Fruit fly (Drosophila melanogaster) whole organism, embryonic: ENCODE data around the gene gt.
A peak's percentile ranks its signal among the peaks of the same experiment; 100 is the strongest.

Experiments used
- Aef1 ChIP-seq: fragments of 200-800 bp; sonication (Bioruptor generic); IDR thresholded peaks from 3 replicates; pipeline ENCODE4 v1.3.6; 2022; ENCODE audit warnings: missing biosample characterization, missing genetic modification characterization
- CG10321 ChIP-seq: fragments of 200-800 bp; sonication (Bioruptor generic); IDR thresholded peaks from 2 replicates; pipeline ENCODE4 v1.3.6; 2022; ENCODE audit warnings: missing biosample characterization, missing genetic modification characterization
- CG11696 ChIP-seq: fragments of 200-800 bp; sonication (Bioruptor generic); IDR thresholded peaks from 2 replicates; pipeline ENCODE4 v1.3.6; 2022; ENCODE audit warnings: missing biosample characterization, missing genetic modification characterization
- CG15514 ChIP-seq: fragments of 200-800 bp; sonication (Bioruptor generic); optimal IDR thresholded peaks from 3 replicates; lab custom pipeline; 2017; ENCODE audit warnings: missing biosample characterization, missing genetic modification characterization, mild to moderate bottlenecking, moderate library complexity, missing genetic modification reagents
- CG1602 ChIP-seq: fragments of 200-800 bp; sonication (Bioruptor generic); optimal IDR thresholded peaks from 3 replicates; lab custom pipeline; 2016; ENCODE audit warnings: missing biosample characterization, missing genetic modification characterization
- CG1603 ChIP-seq: fragments of 200-800 bp; sonication (Bioruptor generic); optimal IDR thresholded peaks from 2 replicates; lab custom pipeline; 2019; ENCODE audit warnings: missing biosample characterization, mild to moderate bottlenecking, missing genetic modification characterization, moderate library complexity
- CG16863 ChIP-seq: fragments of 200-800 bp; sonication (Bioruptor generic); optimal IDR thresholded peaks from 3 replicates; lab custom pipeline; 2016; ENCODE audit warnings: missing biosample characterization, missing genetic modification characterization
- CG33213 ChIP-seq: fragments of 200-800 bp; sonication (Bioruptor generic); optimal IDR thresholded peaks from 3 replicates; lab custom pipeline; 2016; ENCODE audit warnings: missing biosample characterization, missing genetic modification characterization
- CG34224 ChIP-seq: fragments of 200-800 bp; sonication (Bioruptor generic); IDR thresholded peaks from 3 replicates; pipeline ENCODE4 v1.3.6; 2022; ENCODE audit warnings: missing biosample characterization, missing genetic modification characterization; ENCODE audit not compliant: partially characterized antibody
- CG34376 ChIP-seq: fragments of 200-800 bp; sonication (Bioruptor generic); optimal IDR thresholded peaks from 2 replicates; lab custom pipeline; 2018; ENCODE audit warnings: missing biosample characterization, mild to moderate bottlenecking, missing genetic modification characterization
- CG4404 ChIP-seq: fragments of 200-800 bp; sonication (Bioruptor generic); IDR thresholded peaks from 2 replicates; pipeline ENCODE4 v1.3.6; 2022; ENCODE audit warnings: missing biosample characterization, missing genetic modification characterization
- CG8359 ChIP-seq: fragments of 200-800 bp; sonication (Bioruptor generic); optimal IDR thresholded peaks from 2 replicates; lab custom pipeline; 2017; ENCODE audit warnings: missing biosample characterization, mild to moderate bottlenecking, missing genetic modification characterization, borderline replicate concordance
- CG9876 ChIP-seq: fragments of 200-800 bp; sonication (Bioruptor generic); optimal IDR thresholded peaks from 2 replicates; lab custom pipeline; 2016; ENCODE audit warnings: missing biosample characterization, missing genetic modification characterization
- CTCF ChIP-seq: fragments of 200-800 bp; sonication (Bioruptor generic); optimal IDR thresholded peaks from 2 replicates; lab custom pipeline; 2017; ENCODE audit warnings: missing biosample characterization, mild to moderate bottlenecking, missing genetic modification characterization, moderate library complexity
- D19A ChIP-seq: fragments of 200-800 bp; optimal IDR thresholded peaks from 3 replicates; lab custom pipeline; 2019; ENCODE audit warnings: missing biosample characterization, mild to moderate bottlenecking, missing genetic modification characterization, moderate library complexity
- Dip2 ChIP-seq: fragments of 200-800 bp; sonication (Bioruptor generic); IDR thresholded peaks from 2 replicates; pipeline ENCODE4 v1.3.6; 2022; ENCODE audit warnings: missing biosample characterization, missing genetic modification characterization
- Dll ChIP-seq: fragments of 200-800 bp; sonication (Bioruptor generic); IDR thresholded peaks from 4 replicates; pipeline ENCODE4 v1.3.6; 2022; ENCODE audit warnings: missing biosample characterization, missing genetic modification characterization; ENCODE audit not compliant: partially characterized antibody
- Dp ChIP-seq: fragments of 200-800 bp; sonication (Bioruptor generic); optimal IDR thresholded peaks from 2 replicates; lab custom pipeline; 2018; ENCODE audit warnings: missing biosample characterization, mild to moderate bottlenecking, missing genetic modification characterization, moderate library complexity
- E2f2 ChIP-seq: fragments of 200-800 bp; sonication (Bioruptor generic); IDR thresholded peaks from 2 replicates; pipeline ENCODE4 v1.3.6; 2022; ENCODE audit warnings: missing biosample characterization, missing genetic modification characterization
- Ets65A ChIP-seq: fragments of 200-800 bp; sonication (Bioruptor generic); peaks from one replicate; lab custom pipeline; 2016; ENCODE audit warnings: missing biosample characterization, missing genetic modification characterization
- Gsc ChIP-seq: fragments of 200-800 bp; sonication (Bioruptor generic); IDR thresholded peaks from 2 replicates; pipeline ENCODE4 v1.3.6; 2022; ENCODE audit warnings: missing biosample characterization, missing genetic modification characterization
- Kr ChIP-seq: fragments of 200-800 bp; sonication (Bioruptor generic); optimal IDR thresholded peaks from 2 replicates; lab custom pipeline; 2017; ENCODE audit warnings: missing biosample characterization, mild to moderate bottlenecking, missing genetic modification characterization
- Lim3 ChIP-seq: fragments of 200-800 bp; sonication (Bioruptor generic); IDR thresholded peaks from 2 replicates; pipeline ENCODE4 v1.3.6; 2022; ENCODE audit warnings: missing biosample characterization, missing genetic modification characterization
- Max ChIP-seq: fragments of 200-800 bp; sonication (Bioruptor generic); optimal IDR thresholded peaks from 2 replicates; lab custom pipeline; 2016; ENCODE audit warnings: missing biosample characterization, mild to moderate bottlenecking, missing genetic modification characterization
- Med ChIP-seq: fragments of 200-800 bp; sonication (Bioruptor generic); peaks from one replicate; lab custom pipeline; 2016; ENCODE audit warnings: missing biosample characterization, missing genetic modification characterization, mild to moderate bottlenecking, inconsistent platforms, moderate library complexity
- Ravus ChIP-seq: fragments of 200-800 bp; sonication (Bioruptor generic); IDR thresholded peaks from 2 replicates; pipeline ENCODE4 v1.3.6; 2022; ENCODE audit warnings: missing biosample characterization, missing genetic modification characterization
- ab ChIP-seq: fragments of 200-800 bp; sonication (Bioruptor generic); optimal IDR thresholded peaks from 2 replicates; lab custom pipeline; 2016; ENCODE audit warnings: missing biosample characterization, missing genetic modification characterization
- abd-A ChIP-seq: fragments of 200-800 bp; sonication (Bioruptor generic); optimal IDR thresholded peaks from 3 replicates; lab custom pipeline; 2019; ENCODE audit warnings: missing biosample characterization, mild to moderate bottlenecking, missing genetic modification characterization, moderate library complexity
- amos ChIP-seq: fragments of 200-800 bp; sonication (Bioruptor generic); IDR thresholded peaks from 2 replicates; pipeline ENCODE4 v1.3.6; 2022; ENCODE audit warnings: missing biosample characterization, missing genetic modification characterization; ENCODE audit not compliant: partially characterized antibody
- aop ChIP-seq: fragments of 200-800 bp; sonication (Bioruptor generic); IDR thresholded peaks from 2 replicates; pipeline ENCODE4 v1.3.6; 2022; ENCODE audit warnings: missing biosample characterization, missing genetic modification characterization
- cg ChIP-seq: fragments of 200-800 bp; sonication (Bioruptor generic); optimal IDR thresholded peaks from 3 replicates; lab custom pipeline; 2019; ENCODE audit warnings: missing biosample characterization, mild to moderate bottlenecking, missing genetic modification characterization, moderate library complexity
- chinmo ChIP-seq: fragments of 200-800 bp; sonication (Bioruptor generic); IDR thresholded peaks from 4 replicates; pipeline ENCODE4 v1.3.6; 2022; ENCODE audit warnings: missing biosample characterization, missing genetic modification characterization; ENCODE audit not compliant: partially characterized antibody
- corto ChIP-seq: fragments of 200-800 bp; sonication (Bioruptor generic); optimal IDR thresholded peaks from 2 replicates; lab custom pipeline; 2016; ENCODE audit warnings: missing biosample characterization, mild to moderate bottlenecking, missing genetic modification characterization, moderate library complexity
- croc ChIP-seq: fragments of 200-800 bp; sonication (Bioruptor generic); conservative IDR thresholded peaks from 3 replicates; pipeline ENCODE4 v1.3.6; 2022; ENCODE audit warnings: missing biosample characterization, missing genetic modification characterization
- crp ChIP-seq, 2 experiments: fragments of 200-800 bp; sonication (Bioruptor generic); optimal IDR thresholded peaks; 2 replicates in 1 of 2; 3 replicates in 1 of 2; lab custom pipeline; 2017; ENCODE audit warnings: missing biosample characterization in 2 of 2, missing genetic modification characterization in 2 of 2, mild to moderate bottlenecking in 1 of 2, moderate library complexity in 1 of 2
- dimm ChIP-seq: fragments of 200-800 bp; sonication (Bioruptor generic); IDR thresholded peaks from 2 replicates; pipeline ENCODE4 v1.3.6; 2022; ENCODE audit warnings: missing biosample characterization, missing genetic modification characterization
- gcm ChIP-seq: fragments of 200-800 bp; sonication (Bioruptor generic); optimal IDR thresholded peaks from 2 replicates; lab custom pipeline; 2019; ENCODE audit warnings: missing biosample characterization, mild to moderate bottlenecking, missing genetic modification characterization, moderate library complexity
- hbn ChIP-seq: fragments of 200-800 bp; sonication (Bioruptor generic); IDR thresholded peaks from 2 replicates; pipeline ENCODE4 v1.3.6; 2022; ENCODE audit warnings: missing biosample characterization, missing genetic modification characterization; ENCODE audit not compliant: partially characterized antibody
- hkb ChIP-seq, 2 experiments: fragments of 200-800 bp in 1 of 2; fragments of >200 bp in 1 of 2; sonication (Bioruptor generic) in 1 of 2; IDR thresholded peaks in 1 of 2; optimal IDR thresholded peaks in 1 of 2; 2 replicates each; pipeline versions ENCODE4 v1.3.6 to Lab custom; 2017 to 2022; ENCODE audit warnings: missing biosample characterization in 1 of 2, missing genetic modification characterization in 1 of 2
- jigr1 ChIP-seq: fragments of 200-800 bp; sonication (Bioruptor generic); IDR thresholded peaks from 3 replicates; pipeline ENCODE4 v1.3.6; 2022; ENCODE audit warnings: missing biosample characterization, missing genetic modification characterization
- jing ChIP-seq: fragments of 200-800 bp; sonication (Bioruptor generic); optimal IDR thresholded peaks from 2 replicates; lab custom pipeline; 2018; ENCODE audit warnings: missing biosample characterization, mild to moderate bottlenecking, missing genetic modification characterization
- lab ChIP-seq: fragments of 200-800 bp; sonication (Bioruptor generic); optimal IDR thresholded peaks from 3 replicates; lab custom pipeline; 2017; ENCODE audit warnings: missing biosample characterization, missing genetic modification characterization, mild to moderate bottlenecking, moderate library complexity, missing genetic modification reagents
- mam ChIP-seq: fragments of 200-800 bp; sonication (Bioruptor generic); optimal IDR thresholded peaks from 3 replicates; lab custom pipeline; 2016; ENCODE audit warnings: missing biosample characterization, missing genetic modification characterization
- prd ChIP-seq, 3 experiments: fragments of >200 bp in 2 of 3; fragments of 200-800 bp in 1 of 3; sonication (Bioruptor generic) in 1 of 3; optimal IDR thresholded peaks in 2 of 3; IDR thresholded peaks in 1 of 3; 2 replicates in 2 of 3; 3 replicates in 1 of 3; pipeline versions ENCODE4 v1.3.6 to Lab custom; 2017 to 2022; ENCODE audit warnings: missing biosample characterization in 1 of 3, missing genetic modification characterization in 1 of 3
- sima ChIP-seq: fragments of 200-800 bp; sonication (Bioruptor generic); optimal IDR thresholded peaks from 2 replicates; lab custom pipeline; 2016; ENCODE audit warnings: missing biosample characterization, missing genetic modification characterization
- ssp ChIP-seq: fragments of 200-800 bp; sonication (Bioruptor generic); IDR thresholded peaks from 2 replicates; pipeline ENCODE4 v1.3.6; 2022; ENCODE audit warnings: missing biosample characterization, missing genetic modification characterization
- tx ChIP-seq: fragments of 200-800 bp; sonication (Bioruptor generic); optimal IDR thresholded peaks from 2 replicates; lab custom pipeline; 2016; ENCODE audit warnings: missing biosample characterization, missing genetic modification characterization
- wek ChIP-seq: fragments of 200-800 bp; sonication (Bioruptor generic); optimal IDR thresholded peaks from 3 replicates; lab custom pipeline; 2018; ENCODE audit warnings: missing biosample characterization, mild to moderate bottlenecking, missing genetic modification characterization, moderate library complexity
- yki ChIP-seq: fragments of >200 bp; optimal IDR thresholded peaks from 3 replicates; lab custom pipeline; 2018

Gene gt

dm6 chrX:2396204-2396882 is 32.4 kb downstream of the gt start (continued):
- TF ChIP-seq dimm (no peak), tx (GFP tag; lab: Kevin White, UChicago) (no peak), wek (peak; percentile 2), prd (optimal IDR thresholded peaks at IDR 0.05; lab: Kevin White, UChicago) (no peak), prd (GFP tag; IDR thresholded peaks at IDR 0.05; lab: Robert Waterston, UW) (peak; percentile 63; the same call in 2 of the 3 replicates), Max (GFP tag; lab: Kevin White, UChicago) (no peak), aop (GFP tag; lab: Robert Waterston, UW) (no peak), Ets65A (peak; percentile 75), Kr (no peak), Dll (GFP tag; lab: Robert Waterston, UW) (no peak), CTCF (GFP tag; lab: Kevin White, UChicago) (no peak), croc (GFP tag; lab: Robert Waterston, UW) (peak; percentile 41; the same call in 1 of the 3 replicates), CG34224 (GFP tag; lab: Robert Waterston, UW) (no peak), CG10321 (GFP tag; lab: Robert Waterston, UW) (no peak), mam (GFP tag; lab: Kevin White, UChicago) (no peak), Aef1 (GFP tag; lab: Robert Waterston, UW) (no peak), yki (lab: Kevin White, UChicago) (no peak), Med (no peak), sima (GFP tag; lab: Kevin White, UChicago) (no peak), jing (no peak), CG34376 (GFP tag; lab: Kevin White, UChicago) (no peak), hkb (optimal IDR thresholded peaks at IDR 0.05; lab: Kevin White, UChicago) (no peak), hkb (GFP tag; IDR thresholded peaks at IDR 0.05; lab: Robert Waterston, UW) (peak; percentile 32; the same call in 1 of the 2 replicates), abd-A (tag; lab: Kevin White, UChicago) (no peak), CG11696 (GFP tag; lab: Robert Waterston, UW) (no peak), ab (GFP tag; lab: Kevin White, UChicago) (no peak), amos (GFP tag; lab: Robert Waterston, UW) (no peak), CG9876 (no peak), lab (GFP tag; lab: Kevin White, UChicago) (peak; percentile 53), CG8359 (GFP tag; lab: Kevin White, UChicago) (peak; percentile 49), crp (GFP tag; optimal IDR thresholded peaks at IDR 0.05; lab: Kevin White, UChicago) (no peak), gcm (GFP tag; lab: Kevin White, UChicago) (peak; percentile 30), hbn (GFP tag; lab: Robert Waterston, UW) (no peak), jigr1 (GFP tag; lab: Robert Waterston, UW) (no peak), Ravus (GFP tag; lab: Robert Waterston, UW) (no peak), CG16863 (GFP tag; lab: Kevin White, UChicago) (no peak), CG1603 (peak; percentile 46), CG4404 (no peak), Gsc (GFP tag; lab: Robert Waterston, UW) (no peak), Lim3 (GFP tag; lab: Robert Waterston, UW) (no peak), corto (GFP tag; lab: Kevin White, UChicago) (no peak), chinmo (no peak), CG33213 (GFP tag; lab: Kevin White, UChicago) (no peak), D19A (tag; lab: Kevin White, UChicago) (peak; percentile 58), Dip2 (GFP tag; lab: Robert Waterston, UW) (no peak), CG15514 (GFP tag; lab: Kevin White, UChicago) (no peak), cg (no peak), CG1602 (GFP tag; lab: Kevin White, UChicago) (peak; percentile 13), Dp (GFP tag; lab: Kevin White, UChicago) (no peak), E2f2 (GFP tag; lab: Robert Waterston, UW) (0 out of 2 replicates have a peak, but pooled peaks have one; percentile 18), ssp (GFP tag; lab: Robert Waterston, UW) (0 out of 2 replicates have a peak, but pooled peaks have one; percentile 11)
